Fruit fly (Drosophila melanogaster) whole organism, prepupa: Measurements from ENCODE around the gene CG33985.

Experiments used
- CG1621 ChIP-seq: fragments of 200-800 bp; sonication (Bioruptor generic); optimal IDR thresholded peaks from 3 replicates; lab custom pipeline; 2018; ENCODE audit warnings: missing biosample characterization, mild to moderate bottlenecking, missing genetic modification characterization
- CG16779 ChIP-seq: fragments of 200-800 bp; sonication (Bioruptor generic); optimal IDR thresholded peaks from 3 replicates; lab custom pipeline; 2017; ENCODE audit warnings: missing biosample characterization, mild to moderate bottlenecking, missing genetic modification characterization
- CG3919 ChIP-seq: fragments of 200-800 bp; sonication (Bioruptor generic); optimal IDR thresholded peaks from 3 replicates; lab custom pipeline; 2016; ENCODE audit warnings: missing biosample characterization, missing genetic modification characterization
- CG6854 ChIP-seq: fragments of 200-800 bp; sonication (Bioruptor generic); optimal IDR thresholded peaks from 2 replicates; lab custom pipeline; 2017; ENCODE audit warnings: missing biosample characterization, mild to moderate bottlenecking, missing genetic modification characterization
- CG8632 ChIP-seq: fragments of 200-800 bp; sonication (Bioruptor generic); optimal IDR thresholded peaks from 3 replicates; lab custom pipeline; 2016; ENCODE audit warnings: missing biosample characterization, missing genetic modification characterization
- achi ChIP-seq: fragments of 200-800 bp; sonication (Bioruptor generic); optimal IDR thresholded peaks from 3 replicates; lab custom pipeline; 2016; ENCODE audit warnings: missing biosample characterization, missing genetic modification characterization
- cyc ChIP-seq: fragments of 200-800 bp; sonication (Bioruptor generic); optimal IDR thresholded peaks from 3 replicates; lab custom pipeline; 2016; ENCODE audit warnings: missing biosample characterization, missing genetic modification characterization
- dac ChIP-seq: fragments of 200-800 bp; sonication (Bioruptor generic); optimal IDR thresholded peaks from 2 replicates; lab custom pipeline; 2017; ENCODE audit warnings: missing biosample characterization, mild to moderate bottlenecking, missing genetic modification characterization

DNA sequence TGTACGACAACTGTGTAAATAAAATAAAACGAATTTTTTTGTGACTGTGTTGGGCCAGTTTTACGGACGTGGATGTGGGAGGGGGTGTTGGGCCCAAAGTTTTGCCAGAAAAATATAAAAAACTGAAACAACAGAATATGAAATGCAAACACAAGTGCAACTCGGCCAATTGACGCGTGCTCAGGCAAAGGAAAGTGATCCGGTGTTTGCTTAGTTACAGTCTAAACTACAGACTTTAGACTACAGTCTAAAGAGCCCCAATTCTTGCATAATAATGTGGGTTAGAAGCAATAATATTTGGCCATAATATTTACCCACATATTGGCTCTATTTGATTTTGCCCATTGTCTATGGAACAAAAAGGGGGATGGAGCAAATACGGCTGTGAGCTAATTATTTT is 22.2 kb upstream of the CG33985 start:
- no peak for TF ChIP-seq CG8632 (GFP tag; lab: Kevin White, UChicago)
- TF ChIP-seq achi (GFP tag; lab: Kevin White, UChicago): no peak
- no peak for TF ChIP-seq cyc
- no peak for TF ChIP-seq CG16779 (tag; lab: Kevin White, UChicago)
- no peak for TF ChIP-seq dac (GFP tag; lab: Kevin White, UChicago)
- no peak for TF ChIP-seq CG6854
- TF ChIP-seq CG3919 (GFP tag; lab: Kevin White, UChicago): no peak
- TF ChIP-seq CG1621 (tag; lab: Kevin White, UChicago): no peak
